Fruit fly (Drosophila melanogaster): ENCODE data around the gene Ir67c.

Gene Ir67c

dm6 chr3L:10396500-10396899, 37.4 kb downstream of the Ir67c start:
- no peak for TF ChIP-seq fd85E (GFP tag; optimal IDR thresholded peaks at IDR 0.05)
- no peak for TF ChIP-seq CG6792 (GFP tag; optimal IDR thresholded peaks at IDR 0.05)
- peak in 1 of 2 experiments; percentile 61 for TF ChIP-seq salr (GFP tag; optimal IDR thresholded peaks at IDR 0.05)
- peak; percentile 54 for TF ChIP-seq eg (GFP tag; IDR thresholded peaks at IDR 0.05)
- peak; percentile 25 for TF ChIP-seq OdsH (GFP tag; optimal IDR thresholded peaks at IDR 0.05)
- TF ChIP-seq CG10669 (GFP tag; optimal IDR thresholded peaks at IDR 0.05), result peak; percentile 21
- TF ChIP-seq Lpt (GFP tag; optimal IDR thresholded peaks at IDR 0.05), result no peak
- no peak for TF ChIP-seq CG6808 (GFP tag; optimal IDR thresholded peaks at IDR 0.05)
- TF ChIP-seq CG3919 (GFP tag; optimal IDR thresholded peaks at IDR 0.05), result peak; percentile 38
- no peak for TF ChIP-seq Eip93F (GFP tag; optimal IDR thresholded peaks at IDR 0.05)
- no peak for TF ChIP-seq Smox (GFP tag; optimal IDR thresholded peaks at IDR 0.05)
- TF ChIP-seq Ets96B (tag; optimal IDR thresholded peaks at IDR 0.05), result peak; percentile 28
- peak; percentile 53 for TF ChIP-seq CG10631 (GFP tag; optimal IDR thresholded peaks at IDR 0.05)
- TF ChIP-seq dac (GFP tag; optimal IDR thresholded peaks at IDR 0.05), result no peak
- TF ChIP-seq Sox15 (GFP tag; optimal IDR thresholded peaks at IDR 0.05), result no peak
- TF ChIP-seq acj6 (GFP tag; optimal IDR thresholded peaks at IDR 0.05), result peak; percentile 50
- TF ChIP-seq CG4318 (GFP tag; optimal IDR thresholded peaks at IDR 0.05), result peak; percentile 53
- peak; percentile 12 for TF ChIP-seq CG6276 (GFP tag; optimal IDR thresholded peaks at IDR 0.05)
- TF ChIP-seq CG6854 (GFP tag; optimal IDR thresholded peaks at IDR 0.05), result no peak
- TF ChIP-seq topi (GFP tag; optimal IDR thresholded peaks at IDR 0.05), result no peak
- TF ChIP-seq Eip78C (GFP tag), result peak; percentile 65
- TF ChIP-seq Eip75B (GFP tag; optimal IDR thresholded peaks at IDR 0.05), result no peak
- peak; percentile 72 for TF ChIP-seq CG15336 (GFP tag; IDR thresholded peaks at IDR 0.05)
- no peak for TF ChIP-seq Hr38 (GFP tag; optimal IDR thresholded peaks at IDR 0.05)
- peak; percentile 77 for TF ChIP-seq CG32006 (GFP tag; optimal IDR thresholded peaks at IDR 0.05)
- no peak for TF ChIP-seq Hr39 (GFP tag; optimal IDR thresholded peaks at IDR 0.05)
- no peak for TF ChIP-seq CG11294 (GFP tag; IDR thresholded peaks at IDR 0.05)
- peak; percentile 2 for TF ChIP-seq CG3032 (tag; optimal IDR thresholded peaks at IDR 0.05)
- TF ChIP-seq Hr4 (GFP tag; optimal IDR thresholded peaks at IDR 0.05), result peak; percentile 58
- TF ChIP-seq ss (GFP tag; optimal IDR thresholded peaks at IDR 0.05), result no peak
- TF ChIP-seq CG9139 (GFP tag; optimal IDR thresholded peaks at IDR 0.05), result no peak
- TF ChIP-seq fkh (GFP tag; optimal IDR thresholded peaks at IDR 0.05), result no peak
- TF ChIP-seq pdm3 (GFP tag; optimal IDR thresholded peaks at IDR 0.05), result peak; percentile 18
- TF ChIP-seq CG6163 (GFP tag; IDR thresholded peaks at IDR 0.05), result peak; percentile 48; the same call in 2 of the 3 replicates
- TF ChIP-seq fd59A (GFP tag; optimal IDR thresholded peaks at IDR 0.05), result peak; percentile 2
- TF ChIP-seq achi (GFP tag; optimal IDR thresholded peaks at IDR 0.05), result peak; percentile 36
- peak; percentile 74 for TF ChIP-seq CG8119 (GFP tag; IDR thresholded peaks at IDR 0.05)
- peak; percentile 4 for TF ChIP-seq Sox14 (GFP tag; optimal IDR thresholded peaks at IDR 0.05)

dm6 chr3L:10392585-10393258, 41.2 kb downstream of the Ir67c start:
- no peak for TF ChIP-seq CG8319 (GFP tag; optimal IDR thresholded peaks at IDR 0.05)
- no peak for TF ChIP-seq CG16779 (tag; optimal IDR thresholded peaks at IDR 0.05)
- no peak for TF ChIP-seq Sox15 (GFP tag; optimal IDR thresholded peaks at IDR 0.05)
- no peak for TF ChIP-seq Hr39 (GFP tag; optimal IDR thresholded peaks at IDR 0.05)
- no peak for TF ChIP-seq CG3032 (tag; optimal IDR thresholded peaks at IDR 0.05)
- TF ChIP-seq svp (GFP tag), result peak; percentile 51
- TF ChIP-seq eg (GFP tag; IDR thresholded peaks at IDR 0.05), result no peak
- no peak for TF ChIP-seq Blimp-1 (GFP tag; optimal IDR thresholded peaks at IDR 0.05)

All from whole organism, prepupa.